Fruit fly (Drosophila melanogaster) whole organism, prepupa: ENCODE data around the gene sqh.

Source experiments
- Blimp-1 ChIP-seq: fragments of 200-800 bp; sonication (Bioruptor generic); optimal IDR thresholded peaks from 3 replicates; lab custom pipeline; 2017; ENCODE audit warnings: missing biosample characterization, missing genetic modification characterization, mild to moderate bottlenecking, moderate library complexity, missing genetic modification reagents
- CG10631 ChIP-seq: fragments of 200-800 bp; sonication (Bioruptor generic); optimal IDR thresholded peaks from 2 replicates; lab custom pipeline; 2016; ENCODE audit warnings: missing biosample characterization, missing genetic modification characterization
- CG10669 ChIP-seq: fragments of 200-800 bp; sonication (Bioruptor generic); optimal IDR thresholded peaks from 3 replicates; lab custom pipeline; 2018; ENCODE audit warnings: missing biosample characterization, mild to moderate bottlenecking, missing genetic modification characterization, moderate library complexity
- CG11294 ChIP-seq: fragments of 200-800 bp; sonication (Bioruptor generic); IDR thresholded peaks from 2 replicates; pipeline ENCODE4 v1.3.6; 2022; ENCODE audit warnings: missing biosample characterization, missing genetic modification characterization
- CG11762 ChIP-seq: fragments of 200-800 bp; sonication (Bioruptor generic); optimal IDR thresholded peaks from 3 replicates; lab custom pipeline; 2016; ENCODE audit warnings: missing biosample characterization, missing genetic modification characterization; ENCODE audit not compliant: insufficient read depth
- CG11902 ChIP-seq: fragments of 200-800 bp; sonication (Bioruptor generic); optimal IDR thresholded peaks from 3 replicates; lab custom pipeline; 2016; ENCODE audit warnings: missing biosample characterization, missing genetic modification characterization
- CG15336 ChIP-seq: fragments of 200-800 bp; sonication (Bioruptor generic); IDR thresholded peaks from 2 replicates; pipeline ENCODE4 v1.3.6; 2022; ENCODE audit warnings: missing biosample characterization, missing genetic modification characterization
- CG1621 ChIP-seq: fragments of 200-800 bp; sonication (Bioruptor generic); optimal IDR thresholded peaks from 3 replicates; lab custom pipeline; 2018; ENCODE audit warnings: missing biosample characterization, mild to moderate bottlenecking, missing genetic modification characterization
- CG16779 ChIP-seq: fragments of 200-800 bp; sonication (Bioruptor generic); optimal IDR thresholded peaks from 3 replicates; lab custom pipeline; 2017; ENCODE audit warnings: missing biosample characterization, mild to moderate bottlenecking, missing genetic modification characterization
- CG3032 ChIP-seq: fragments of 200-800 bp; optimal IDR thresholded peaks from 2 replicates; lab custom pipeline; 2019; ENCODE audit warnings: missing biosample characterization, mild to moderate bottlenecking, missing genetic modification characterization, moderate library complexity
- CG31627 ChIP-seq: fragments of 200-800 bp; sonication (Bioruptor generic); optimal IDR thresholded peaks from 3 replicates; lab custom pipeline; 2016; ENCODE audit warnings: missing biosample characterization, missing genetic modification characterization
- CG3919 ChIP-seq: fragments of 200-800 bp; sonication (Bioruptor generic); optimal IDR thresholded peaks from 3 replicates; lab custom pipeline; 2016; ENCODE audit warnings: missing biosample characterization, missing genetic modification characterization
- CG6163 ChIP-seq: fragments of 200-800 bp; sonication (Bioruptor generic); IDR thresholded peaks from 3 replicates; pipeline ENCODE4 v1.3.6; 2022; ENCODE audit warnings: missing biosample characterization, missing genetic modification characterization
- CG6792 ChIP-seq: fragments of 200-800 bp; sonication (Bioruptor generic); optimal IDR thresholded peaks from 3 replicates; lab custom pipeline; 2016; ENCODE audit warnings: missing biosample characterization, missing genetic modification characterization
- CG7368 ChIP-seq: fragments of 200-800 bp; sonication (Bioruptor generic); optimal IDR thresholded peaks from 3 replicates; lab custom pipeline; 2016; ENCODE audit warnings: missing biosample characterization, missing genetic modification characterization
- CG8119 ChIP-seq: fragments of 200-800 bp; sonication (Bioruptor generic); IDR thresholded peaks from 3 replicates; pipeline ENCODE4 v1.3.6; 2022; ENCODE audit warnings: missing biosample characterization, missing genetic modification characterization
- CG8319 ChIP-seq: fragments of 200-800 bp; sonication (Bioruptor generic); optimal IDR thresholded peaks from 3 replicates; lab custom pipeline; 2016; ENCODE audit warnings: missing biosample characterization, missing genetic modification characterization
- Eip75B ChIP-seq: fragments of 200-800 bp; sonication (Bioruptor generic); optimal IDR thresholded peaks from 3 replicates; lab custom pipeline; 2016; ENCODE audit warnings: missing biosample characterization, missing genetic modification characterization
- Eip78C ChIP-seq: fragments of 200-800 bp; sonication (Bioruptor generic); peaks from one replicate; lab custom pipeline; 2016; ENCODE audit warnings: missing biosample characterization, missing genetic modification characterization
- Eip93F ChIP-seq: fragments of 200-800 bp; sonication (Bioruptor generic); optimal IDR thresholded peaks from 2 replicates; lab custom pipeline; 2016; ENCODE audit warnings: missing biosample characterization, mild to moderate bottlenecking, missing genetic modification characterization
- Ets21C ChIP-seq: fragments of 200-800 bp; sonication (Bioruptor generic); optimal IDR thresholded peaks from 3 replicates; lab custom pipeline; 2016; ENCODE audit warnings: missing biosample characterization, missing genetic modification characterization
- Ets96B ChIP-seq: fragments of 200-800 bp; optimal IDR thresholded peaks from 2 replicates; lab custom pipeline; 2019; ENCODE audit warnings: missing biosample characterization, mild to moderate bottlenecking, missing genetic modification characterization, moderate library complexity
- Hr39 ChIP-seq: fragments of 200-800 bp; sonication (Bioruptor generic); optimal IDR thresholded peaks from 2 replicates; lab custom pipeline; 2016; ENCODE audit warnings: missing biosample characterization, missing genetic modification characterization
- Hr4 ChIP-seq: fragments of 200-800 bp; sonication (Bioruptor generic); optimal IDR thresholded peaks from 3 replicates; lab custom pipeline; 2016; ENCODE audit warnings: missing biosample characterization, missing genetic modification characterization
- Lpt ChIP-seq: fragments of 200-800 bp; sonication (Bioruptor generic); optimal IDR thresholded peaks from 3 replicates; lab custom pipeline; 2016; ENCODE audit warnings: missing biosample characterization, missing genetic modification characterization
- Met ChIP-seq: fragments of 200-800 bp; sonication (Bioruptor generic); optimal IDR thresholded peaks from 3 replicates; lab custom pipeline; 2016; ENCODE audit warnings: missing biosample characterization, missing genetic modification characterization
- OdsH ChIP-seq: fragments of 200-800 bp; sonication (Bioruptor generic); optimal IDR thresholded peaks from 3 replicates; lab custom pipeline; 2016; ENCODE audit warnings: missing biosample characterization, missing genetic modification characterization
- Sox14 ChIP-seq: fragments of 200-800 bp; sonication (Bioruptor generic); optimal IDR thresholded peaks from 3 replicates; lab custom pipeline; 2016; ENCODE audit warnings: missing biosample characterization, missing genetic modification characterization
- Sox15 ChIP-seq: fragments of 200-800 bp; sonication (Bioruptor generic); optimal IDR thresholded peaks from 3 replicates; lab custom pipeline; 2016; ENCODE audit warnings: missing biosample characterization, missing genetic modification characterization
- achi ChIP-seq: fragments of 200-800 bp; sonication (Bioruptor generic); optimal IDR thresholded peaks from 3 replicates; lab custom pipeline; 2016; ENCODE audit warnings: missing biosample characterization, missing genetic modification characterization
- acj6 ChIP-seq: fragments of 200-800 bp; sonication (Bioruptor generic); optimal IDR thresholded peaks from 3 replicates; lab custom pipeline; 2016; ENCODE audit warnings: missing biosample characterization, missing genetic modification characterization
- cyc ChIP-seq: fragments of 200-800 bp; sonication (Bioruptor generic); optimal IDR thresholded peaks from 3 replicates; lab custom pipeline; 2016; ENCODE audit warnings: missing biosample characterization, missing genetic modification characterization
- dac ChIP-seq: fragments of 200-800 bp; sonication (Bioruptor generic); optimal IDR thresholded peaks from 2 replicates; lab custom pipeline; 2017; ENCODE audit warnings: missing biosample characterization, mild to moderate bottlenecking, missing genetic modification characterization
- dsx ChIP-seq: fragments of 200-800 bp; optimal IDR thresholded peaks from 3 replicates; lab custom pipeline; 2019; ENCODE audit warnings: missing biosample characterization, mild to moderate bottlenecking, missing genetic modification characterization, moderate library complexity; ENCODE audit not compliant: poor library complexity, severe bottlenecking
- eg ChIP-seq: fragments of 200-800 bp; sonication (Bioruptor generic); IDR thresholded peaks from 3 replicates; pipeline ENCODE4 v1.3.6; 2022; ENCODE audit warnings: missing biosample characterization, missing genetic modification characterization
- esn ChIP-seq: fragments of 200-800 bp; sonication (Bioruptor generic); optimal IDR thresholded peaks from 2 replicates; lab custom pipeline; 2016; ENCODE audit warnings: missing biosample characterization, mild to moderate bottlenecking, missing genetic modification characterization, moderate library complexity
- fd59A ChIP-seq: fragments of 200-800 bp; sonication (Bioruptor generic); optimal IDR thresholded peaks from 2 replicates; lab custom pipeline; 2017; ENCODE audit warnings: missing biosample characterization, mild to moderate bottlenecking, missing genetic modification characterization, missing genetic modification reagents
- fd85E ChIP-seq: fragments of 200-800 bp; sonication (Bioruptor generic); optimal IDR thresholded peaks from 3 replicates; lab custom pipeline; 2016; ENCODE audit warnings: missing biosample characterization, missing genetic modification characterization
- fkh ChIP-seq: fragments of 200-800 bp; sonication (Bioruptor generic); optimal IDR thresholded peaks from 3 replicates; lab custom pipeline; 2017; ENCODE audit warnings: missing biosample characterization, mild to moderate bottlenecking, missing genetic modification characterization, moderate library complexity
- lz ChIP-seq: fragments of 200-800 bp; sonication (Bioruptor generic); optimal IDR thresholded peaks from 3 replicates; lab custom pipeline; 2016; ENCODE audit warnings: missing biosample characterization, missing genetic modification characterization
- net ChIP-seq: fragments of 200-800 bp; sonication (Bioruptor generic); optimal IDR thresholded peaks from 3 replicates; lab custom pipeline; 2016; ENCODE audit warnings: missing biosample characterization, missing genetic modification characterization
- spab ChIP-seq: fragments of 200-800 bp; sonication (Bioruptor generic); optimal IDR thresholded peaks from 2 replicates; lab custom pipeline; 2017; ENCODE audit warnings: missing biosample characterization, mild to moderate bottlenecking, missing genetic modification characterization, missing genetic modification reagents
- ss ChIP-seq, 2 experiments: fragments of 200-800 bp; sonication (Bioruptor generic); optimal IDR thresholded peaks; 2 replicates in 1 of 2; 3 replicates in 1 of 2; lab custom pipeline; 2017 to 2018; ENCODE audit warnings: mild to moderate bottlenecking in 2 of 2, missing biosample characterization in 2 of 2, missing genetic modification characterization in 2 of 2, moderate library complexity in 1 of 2
- topi ChIP-seq: fragments of 200-800 bp; sonication (Bioruptor generic); optimal IDR thresholded peaks from 3 replicates; lab custom pipeline; 2016; ENCODE audit warnings: missing biosample characterization, missing genetic modification characterization

sqh gene

dm6 chrX:6267187-6267711 is 42.3 kb upstream of the sqh start, which contains the start of gene schlank (continued):
- TF ChIP-seq Met (GFP tag; lab: Kevin White, UChicago) (peak; percentile 54), CG7368 (GFP tag; lab: Kevin White, UChicago) (peak; percentile 20), lz (GFP tag; lab: Kevin White, UChicago) (peak; percentile 59), Eip78C (peak; percentile 85), CG11294 (GFP tag; lab: Robert Waterston, UW) (peak; percentile 29; the same call in 1 of the 2 replicates), esn (GFP tag; lab: Kevin White, UChicago) (peak; percentile 61), CG6792 (GFP tag; lab: Kevin White, UChicago) (peak; percentile 28), Hr39 (GFP tag; lab: Kevin White, UChicago) (peak; percentile 70), Eip93F (GFP tag; lab: Kevin White, UChicago) (no peak), Eip75B (GFP tag; lab: Kevin White, UChicago) (peak; percentile 63), CG11902 (GFP tag; lab: Kevin White, UChicago) (peak; percentile 49), Ets21C (peak; percentile 48), CG8119 (GFP tag; lab: Robert Waterston, UW) (peak; percentile 59), CG3032 (tag; lab: Kevin White, UChicago) (peak; percentile 62), CG15336 (GFP tag; lab: Robert Waterston, UW) (peak; percentile 62), CG11762 (peak; percentile 16), CG8319 (GFP tag; lab: Kevin White, UChicago) (peak; percentile 44), achi (GFP tag; lab: Kevin White, UChicago) (no peak), dac (peak; percentile 10), Hr4 (peak; percentile 65), dsx (GFP tag; lab: Kevin White, UChicago) (peak; percentile 51), OdsH (GFP tag; lab: Kevin White, UChicago) (no peak), fd85E (GFP tag; lab: Kevin White, UChicago) (no peak), fkh (GFP tag; lab: Kevin White, UChicago) (no peak), CG6163 (GFP tag; lab: Robert Waterston, UW) (peak; percentile 68), eg (GFP tag; lab: Robert Waterston, UW) (peak; percentile 81)

DNA sequence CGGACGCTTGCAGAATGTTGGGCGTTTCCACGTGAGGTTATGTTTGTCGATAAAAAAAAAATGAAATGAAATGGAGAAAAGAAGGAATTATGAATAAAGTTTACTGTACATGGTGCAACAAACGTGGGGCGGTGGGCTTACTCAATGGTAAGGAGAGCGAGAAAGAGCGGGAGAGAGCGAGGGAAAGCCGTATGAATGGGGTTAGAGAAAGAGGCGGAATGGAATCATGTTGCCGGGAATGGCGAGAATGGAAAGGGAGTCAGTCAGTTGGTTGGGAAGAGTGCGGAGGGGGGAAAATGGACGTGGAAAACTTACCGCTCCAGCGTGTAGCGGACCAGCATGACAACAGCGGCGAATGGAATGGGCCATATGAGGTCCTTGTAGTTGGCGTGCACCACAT is 41.2 kb upstream of the sqh start:
- TF ChIP-seq Sox14 = no peak
- no peak for TF ChIP-seq CG6792 (GFP tag; lab: Kevin White, UChicago)
- no peak for TF ChIP-seq dac
- TF ChIP-seq CG7368 (GFP tag; lab: Kevin White, UChicago) = no peak
- no peak for TF ChIP-seq Ets21C
- no peak for TF ChIP-seq Sox15 (GFP tag; lab: Kevin White, UChicago)
- no peak for TF ChIP-seq CG10669
- TF ChIP-seq ss (GFP tag; optimal IDR thresholded peaks at IDR 0.05; lab: Kevin White, UChicago) = no peak
- TF ChIP-seq, all 60 proteins: peak for 0

dm6 chrX:6265456-6265877 is 40.5 kb upstream of the sqh start:
- peak; percentile 86 for TF ChIP-seq CG1621 (tag; lab: Kevin White, UChicago)
- peak; percentile 88 for TF ChIP-seq CG10669
- TF ChIP-seq Eip78C = peak; percentile 98
- peak; percentile 64 to 78 for TF ChIP-seq ss (GFP tag; optimal IDR thresholded peaks at IDR 0.05; lab: Kevin White, UChicago)
- peak; percentile 90 for TF ChIP-seq acj6 (GFP tag; lab: Kevin White, UChicago)
- TF ChIP-seq Hr4 = peak; percentile 97
- TF ChIP-seq spab = peak; percentile 85
- peak; percentile 89 for TF ChIP-seq CG31627 (GFP tag; lab: Kevin White, UChicago)
- TF ChIP-seq Lpt = peak; percentile 97
- peak; percentile 96 for TF ChIP-seq net (GFP tag; lab: Kevin White, UChicago)
- peak; percentile 94 for TF ChIP-seq Eip75B (GFP tag; lab: Kevin White, UChicago)
- peak; percentile 97 for TF ChIP-seq dac
- TF ChIP-seq Sox15 (GFP tag; lab: Kevin White, UChicago) = peak; percentile 92
- peak; percentile 97 for TF ChIP-seq CG8119 (GFP tag; lab: Robert Waterston, UW)
- TF ChIP-seq achi (GFP tag; lab: Kevin White, UChicago) = peak; percentile 94
- peak; percentile 44 for TF ChIP-seq Blimp-1
- TF ChIP-seq Ets96B (tag; lab: Kevin White, UChicago) = peak; percentile 78
- peak; percentile 87 for TF ChIP-seq CG11902 (GFP tag; lab: Kevin White, UChicago)
- peak; percentile 92 for TF ChIP-seq CG10631 (GFP tag; lab: Kevin White, UChicago)
- peak; percentile 92 for TF ChIP-seq topi (GFP tag; lab: Kevin White, UChicago)
- peak; percentile 80 for TF ChIP-seq CG3032 (tag; lab: Kevin White, UChicago)
- TF ChIP-seq Ets21C = peak; percentile 84
- TF ChIP-seq CG3919 (GFP tag; lab: Kevin White, UChicago) = peak; percentile 93
- TF ChIP-seq CG11762 = peak; percentile 92
- peak; percentile 85 for TF ChIP-seq cyc (GFP tag; lab: Kevin White, UChicago)
- peak; percentile 91 for TF ChIP-seq Met (GFP tag; lab: Kevin White, UChicago)
- TF ChIP-seq CG16779 (tag; lab: Kevin White, UChicago) = peak; percentile 89
- TF ChIP-seq dsx (GFP tag; lab: Kevin White, UChicago) = peak; percentile 74
- peak; percentile 95 for TF ChIP-seq OdsH (GFP tag; lab: Kevin White, UChicago)
- peak; percentile 82 for TF ChIP-seq fd59A (GFP tag; lab: Kevin White, UChicago)
